Worm (Caenorhabditis elegans) whole organism, early embryonic: Measurements from ENCODE around the gene cutl-11.

Experiments
- ama-1 ChIP-seq: fragments of 150-350 bp; optimal IDR thresholded peaks from 2 replicates; lab custom pipeline; 2014
- ets-7 ChIP-seq: sonication (generic microtip); optimal IDR thresholded peaks from 2 replicates; lab custom pipeline; 2016; ENCODE audit warnings: missing genotype, missing genetic modification characterization, missing compliant biosample characterization
- flt-1 ChIP-seq: fragments of 200-800 bp; sonication (Bioruptor generic); IDR thresholded peaks from 2 replicates; pipeline ENCODE4 v1.3.6; 2022; ENCODE audit warnings: missing genetic modification characterization, missing compliant biosample characterization
- sea-1 ChIP-seq: fragments of 200-800 bp; sonication (Bioruptor generic); conservative IDR thresholded peaks from 2 replicates; pipeline ENCODE4 v1.3.6; 2022; ENCODE audit warnings: missing genetic modification characterization, missing compliant biosample characterization

DNA sequence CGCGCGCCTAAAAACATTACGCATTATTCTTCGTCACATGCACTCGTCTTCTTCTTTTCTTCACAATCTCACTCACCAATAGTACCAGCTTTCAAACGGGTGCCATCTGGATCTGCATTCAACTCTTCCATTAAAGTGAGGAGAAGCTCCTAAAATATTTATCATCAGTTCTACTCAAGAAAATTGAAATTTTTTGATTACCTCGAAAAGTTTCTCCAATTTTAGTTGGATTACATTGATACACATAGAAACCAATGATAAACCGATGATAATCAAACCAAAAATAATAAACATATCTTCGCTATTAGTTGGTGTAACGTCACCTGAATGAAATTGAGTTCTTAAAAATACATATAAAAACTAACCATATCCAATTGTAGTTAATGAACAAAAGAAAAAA is 26.0 kb downstream of the cutl-11 start:
- TF ChIP-seq ets-7 (no peak), flt-1 (no peak), sea-1 (GFP tag; lab: Robert Waterston, UW) (no peak), ama-1 (lab: Kevin White, UChicago) (no peak)
